Worm (Caenorhabditis elegans) whole organism, early embryonic: ENCODE data around the gene farl-11.

Experiments used
- ama-1 ChIP-seq: fragments of 150-350 bp; optimal IDR thresholded peaks from 2 replicates; lab custom pipeline; 2014
- ets-7 ChIP-seq: sonication (generic microtip); optimal IDR thresholded peaks from 2 replicates; lab custom pipeline; 2016; ENCODE audit warnings: missing genotype, missing genetic modification characterization, missing compliant biosample characterization
- hmbx-1 ChIP-seq: sonication (generic microtip); optimal IDR thresholded peaks from 2 replicates; lab custom pipeline; 2016; ENCODE audit warnings: mild to moderate bottlenecking, missing genetic modification characterization, missing compliant biosample characterization
- hmg-4 ChIP-seq: fragments of 200-800 bp; sonication (Bioruptor generic); optimal IDR thresholded peaks from 2 replicates; lab custom pipeline; 2018; ENCODE audit warnings: mild to moderate bottlenecking, missing genetic modification characterization, missing compliant biosample characterization

DNA sequence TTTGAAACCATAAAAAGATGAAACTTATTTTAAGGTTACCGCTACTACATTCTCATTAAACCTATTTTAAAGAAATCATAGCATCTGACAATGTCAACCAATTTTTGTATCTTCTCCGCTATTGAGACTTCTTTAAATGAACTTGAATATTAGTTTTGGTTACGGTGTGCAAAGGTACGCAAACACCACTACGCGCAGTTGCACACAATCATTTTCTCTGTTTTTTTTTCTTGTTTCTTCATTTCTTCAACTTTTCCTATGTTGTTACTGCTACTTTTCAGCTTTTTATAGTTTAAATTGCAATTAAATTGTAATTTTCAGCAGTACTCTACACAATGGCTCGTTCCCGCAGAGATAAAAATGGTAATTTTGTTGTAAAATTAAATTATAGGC lies 6.8 kb upstream of the farl-11 start, which contains the start of gene F10E7.5:
- TF ChIP-seq ama-1 (lab: Kevin White, UChicago) (no peak), ets-7 (tag; lab: Kevin White, UChicago) (no peak), hmg-4 (GFP tag; lab: Kevin White, UChicago) (no peak), hmbx-1 (tag; lab: Kevin White, UChicago) (no peak)
